Worm (Caenorhabditis elegans): Measurements from ENCODE around the gene hpo-9.

DNA sequence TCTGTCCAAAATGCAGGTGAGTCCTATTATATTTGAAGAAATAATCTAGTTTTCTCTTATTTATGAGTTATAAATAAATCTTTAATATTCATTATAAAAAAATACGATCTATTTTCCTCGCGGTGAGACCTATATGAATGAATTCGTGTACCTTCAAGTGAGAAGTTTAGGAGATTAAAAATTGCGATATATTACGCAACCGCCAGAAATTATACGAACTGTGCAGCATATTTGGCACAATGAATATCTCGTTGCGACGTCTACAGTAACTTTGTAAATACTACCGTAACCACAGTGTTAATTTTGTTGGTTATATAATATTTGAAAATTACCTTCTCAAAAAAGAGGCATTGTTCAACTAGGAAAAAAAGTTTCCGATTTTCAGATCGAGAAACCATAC, 12.6 kb downstream of the hpo-9 start:
- no peak for TF ChIP-seq efl-1 (optimal IDR thresholded peaks at IDR 0.05)
- no peak for TF ChIP-seq efl-1 (GFP tag; optimal IDR thresholded peaks at IDR 0.05 in 1 of 2)
- no peak for TF ChIP-seq elt-3 (tag; optimal IDR thresholded peaks at IDR 0.05)
- TF ChIP-seq ceh-82 (tag; optimal IDR thresholded peaks at IDR 0.05): no peak
- TF ChIP-seq snpc-4 (tag; optimal IDR thresholded peaks at IDR 0.05): no peak
- no peak for TF ChIP-seq ztf-4 (tag; optimal IDR thresholded peaks at IDR 0.05)
- no peak for TF ChIP-seq unc-62 (GFP tag; optimal IDR thresholded peaks at IDR 0.05)
- TF ChIP-seq nhr-11 (tag; optimal IDR thresholded peaks at IDR 0.05): no peak
- no peak for TF ChIP-seq efl-3 (GFP tag; optimal IDR thresholded peaks at IDR 0.05)
- TF ChIP-seq ama-1 (optimal IDR thresholded peaks at IDR 0.05): no peak
- no peak for TF ChIP-seq sptf-1 (tag; optimal IDR thresholded peaks at IDR 0.05)
